Worm (Caenorhabditis elegans) whole organism, young adult: ENCODE measurements around the gene fbxa-18.

Experiments
- B0019.2 ChIP-seq: fragments of 200-800 bp; sonication (Bioruptor generic); conservative IDR thresholded peaks from 2 replicates; pipeline ENCODE4 v1.3.6; 2022; ENCODE audit warnings: missing genetic modification reagents, missing genetic modification characterization, missing compliant biosample characterization
- F33H1.4 ChIP-seq: fragments of 200-800 bp; sonication (Bioruptor generic); IDR thresholded peaks from 2 replicates; pipeline ENCODE4 v1.3.6; 2022; ENCODE audit warnings: missing genetic modification reagents, missing genetic modification characterization, missing compliant biosample characterization
- Y53G8AR.9 ChIP-seq: fragments of 200-800 bp; sonication (Bioruptor generic); conservative IDR thresholded peaks from 2 replicates; pipeline ENCODE4 v1.3.6; 2022; ENCODE audit warnings: missing genetic modification reagents, missing genetic modification characterization, missing compliant biosample characterization
- ama-1 ChIP-seq, 3 experiments: fragments of 150-350 bp in 1 of 3; sonication (generic microtip) in 2 of 3; optimal IDR thresholded peaks; 2 replicates each; lab custom pipeline; 2014 to 2018; ENCODE audit warnings: missing biosample characterization in 2 of 3, missing genetic modification characterization in 2 of 3, missing genetic modification reagents in 2 of 3
- attf-3 ChIP-seq: fragments of 200-800 bp; sonication (Bioruptor generic); conservative IDR thresholded peaks from 2 replicates; pipeline ENCODE4 v1.3.6; 2022; ENCODE audit warnings: missing genetic modification reagents, missing genetic modification characterization, missing compliant biosample characterization
- ccch-3 ChIP-seq: fragments of 200-800 bp; sonication (Bioruptor generic); optimal IDR thresholded peaks from 2 replicates; lab custom pipeline; 2018; ENCODE audit warnings: mild to moderate bottlenecking, missing genetic modification characterization, missing compliant biosample characterization
- hmg-20 ChIP-seq: fragments of 200-800 bp; sonication (Bioruptor generic); IDR thresholded peaks from 2 replicates; pipeline ENCODE4 v1.3.6; 2022; ENCODE audit warnings: missing genetic modification reagents, missing genetic modification characterization, missing compliant biosample characterization
- hrde-1 ChIP-seq: sonication (generic microtip); optimal IDR thresholded peaks from 2 replicates; lab custom pipeline; 2016; ENCODE audit warnings: missing genetic modification characterization, mild to moderate bottlenecking, missing compliant biosample characterization, moderate library complexity, missing genotype, missing genetic modification reagents, borderline replicate concordance
- madf-10 ChIP-seq: sonication (generic microtip); optimal IDR thresholded peaks from 2 replicates; lab custom pipeline; 2016; ENCODE audit warnings: mild to moderate bottlenecking, missing genetic modification characterization, missing compliant biosample characterization
- madf-6 ChIP-seq: fragments of 200-800 bp; sonication (Bioruptor generic); IDR thresholded peaks from 2 replicates; pipeline ENCODE4 v1.3.6; 2022; ENCODE audit warnings: missing genetic modification reagents, missing genetic modification characterization, missing compliant biosample characterization
- nhr-27 ChIP-seq: fragments of 200-800 bp; sonication (Bioruptor generic); optimal IDR thresholded peaks from 2 replicates; lab custom pipeline; 2018; ENCODE audit warnings: mild to moderate bottlenecking, missing genetic modification characterization, moderate library complexity, missing compliant biosample characterization
- nhr-90 ChIP-seq: sonication (generic microtip); optimal IDR thresholded peaks from 2 replicates; lab custom pipeline; 2016; ENCODE audit warnings: missing genotype, mild to moderate bottlenecking, missing genetic modification characterization, missing compliant biosample characterization
- snpc-4 ChIP-seq, 5 experiments: fragments of 150-350 bp in 1 of 5; sonication (generic microtip) in 4 of 5; optimal IDR thresholded peaks; 2 replicates each; lab custom pipeline; 2014 to 2018; ENCODE audit warnings: missing genetic modification characterization in 5 of 5, missing biosample characterization in 3 of 5, antibody characterized with exemption in 2 of 5, mild to moderate bottlenecking in 2 of 5, missing compliant biosample characterization in 2 of 5, missing genotype in 2 of 5, moderate library complexity in 2 of 5, missing genetic modification reagents in 1 of 5

ce11 chrV:16153375-16153774, 10.9 kb downstream of the fbxa-18 start, which contains the start of gene str-254:
- TF ChIP-seq B0019.2 (GFP tag; lab: Robert Waterston, UW) (no peak), Y53G8AR.9 (GFP tag; lab: Robert Waterston, UW) (no peak), ccch-3 (GFP tag; lab: Kevin White, UChicago) (no peak), attf-3 (no peak), madf-6 (GFP tag; lab: Robert Waterston, UW) (no peak), snpc-4 (GFP tag; optimal IDR thresholded peaks at IDR 0.05; lab: Kevin White, UChicago) (no peak), snpc-4 (tag; optimal IDR thresholded peaks at IDR 0.05; lab: Kevin White, UChicago) (no peak), hmg-20 (no peak), ama-1 (optimal IDR thresholded peaks at IDR 0.05; lab: Kevin White, UChicago) (no peak), ama-1 (GFP tag; optimal IDR thresholded peaks at IDR 0.05; lab: Kevin White, UChicago) (no peak), nhr-90 (tag; lab: Kevin White, UChicago) (no peak), nhr-27 (tag; lab: Kevin White, UChicago) (no peak), hrde-1 (no peak), F33H1.4 (no peak), madf-10 (tag; lab: Kevin White, UChicago) (no peak)
